Worm (Caenorhabditis elegans) whole organism, early embryonic: ENCODE results near the gene nspg-13.

Experiments
- B0310.2 ChIP-seq: sonication (generic microtip); optimal IDR thresholded peaks from 2 replicates; lab custom pipeline; 2016; ENCODE audit warnings: mild to moderate bottlenecking, missing genetic modification characterization, missing compliant biosample characterization
- F13C5.2 ChIP-seq: sonication (generic microtip); optimal IDR thresholded peaks from 2 replicates; lab custom pipeline; 2017; ENCODE audit warnings: mild to moderate bottlenecking, missing genetic modification characterization, inconsistent platforms, missing compliant biosample characterization
- aly-1 ChIP-seq: sonication (generic microtip); optimal IDR thresholded peaks from 2 replicates; lab custom pipeline; 2016; ENCODE audit warnings: missing genetic modification characterization, missing compliant biosample characterization
- ama-1 ChIP-seq: fragments of 150-350 bp; optimal IDR thresholded peaks from 2 replicates; lab custom pipeline; 2014
- ceh-13 ChIP-seq: fragments of 200-800 bp; sonication (Bioruptor generic); optimal IDR thresholded peaks from 2 replicates; lab custom pipeline; 2018; ENCODE audit warnings: mild to moderate bottlenecking, missing genetic modification characterization, missing compliant biosample characterization
- ceh-36 ChIP-seq: sonication (generic microtip); optimal IDR thresholded peaks from 2 replicates; lab custom pipeline; 2016; ENCODE audit warnings: missing genetic modification characterization, inconsistent platforms, missing compliant biosample characterization
- ets-7 ChIP-seq: sonication (generic microtip); optimal IDR thresholded peaks from 2 replicates; lab custom pipeline; 2016; ENCODE audit warnings: missing genotype, missing genetic modification characterization, missing compliant biosample characterization
- flt-1 ChIP-seq: fragments of 200-800 bp; sonication (Bioruptor generic); IDR thresholded peaks from 2 replicates; pipeline ENCODE4 v1.3.6; 2022; ENCODE audit warnings: missing genetic modification characterization, missing compliant biosample characterization
- hmbx-1 ChIP-seq: sonication (generic microtip); optimal IDR thresholded peaks from 2 replicates; lab custom pipeline; 2016; ENCODE audit warnings: mild to moderate bottlenecking, missing genetic modification characterization, missing compliant biosample characterization
- hmg-4 ChIP-seq: fragments of 200-800 bp; sonication (Bioruptor generic); optimal IDR thresholded peaks from 2 replicates; lab custom pipeline; 2018; ENCODE audit warnings: mild to moderate bottlenecking, missing genetic modification characterization, missing compliant biosample characterization
- hnd-1 ChIP-seq: sonication (generic microtip); optimal IDR thresholded peaks from 2 replicates; lab custom pipeline; 2016; ENCODE audit warnings: missing genetic modification characterization, missing compliant biosample characterization
- pes-1 ChIP-seq: fragments of 200-800 bp; sonication (Bioruptor generic); IDR thresholded peaks from 2 replicates; pipeline ENCODE4 v1.3.6; 2022; ENCODE audit warnings: missing genetic modification reagents, missing genetic modification characterization, missing compliant biosample characterization
- scrt-1 ChIP-seq: fragments of 200-800 bp; sonication (Bioruptor generic); IDR thresholded peaks from 2 replicates; pipeline ENCODE4 v1.3.6; 2022; ENCODE audit warnings: missing genetic modification characterization, missing compliant biosample characterization
- sea-1 ChIP-seq: fragments of 200-800 bp; sonication (Bioruptor generic); conservative IDR thresholded peaks from 2 replicates; pipeline ENCODE4 v1.3.6; 2022; ENCODE audit warnings: missing genetic modification characterization, missing compliant biosample characterization
- tbx-11 ChIP-seq: fragments of 200-800 bp; sonication (Bioruptor generic); IDR thresholded peaks from 2 replicates; pipeline ENCODE4 v1.3.6; 2022; ENCODE audit warnings: missing genetic modification characterization, missing compliant biosample characterization
- tbx-37 ChIP-seq: fragments of 200-800 bp; sonication (Bioruptor generic); conservative IDR thresholded peaks from 2 replicates; pipeline ENCODE4 v1.3.6; 2022; ENCODE audit warnings: missing genetic modification reagents, missing genetic modification characterization, missing compliant biosample characterization
- tra-4 ChIP-seq: sonication (generic microtip); optimal IDR thresholded peaks from 2 replicates; lab custom pipeline; 2017; ENCODE audit warnings: missing genetic modification characterization, missing compliant biosample characterization

Gene nspg-13

ce11 chrX:5278249-5278648 is 23.3 kb downstream of the nspg-13 start:
- no peak for TF ChIP-seq aly-1 (tag; lab: Kevin White, UChicago)
- no peak for TF ChIP-seq ets-7 (tag; lab: Kevin White, UChicago)
- TF ChIP-seq F13C5.2: no peak
- TF ChIP-seq hnd-1: no peak
- TF ChIP-seq ama-1 (lab: Kevin White, UChicago): no peak
- no peak for TF ChIP-seq ceh-13 (GFP tag; lab: Kevin White, UChicago)
- no peak for TF ChIP-seq B0310.2 (tag; lab: Kevin White, UChicago)
- TF ChIP-seq hmg-4 (GFP tag; lab: Kevin White, UChicago): no peak
- no peak for TF ChIP-seq ceh-36 (tag; lab: Kevin White, UChicago)
- TF ChIP-seq hmbx-1 (tag; lab: Kevin White, UChicago): no peak
- no peak for TF ChIP-seq scrt-1 (GFP tag; lab: Robert Waterston, UW)
- TF ChIP-seq flt-1 (GFP tag; lab: Robert Waterston, UW): no peak
- TF ChIP-seq pes-1: no peak
- no peak for TF ChIP-seq tbx-11 (GFP tag; lab: Robert Waterston, UW)
- no peak for TF ChIP-seq tra-4 (tag; lab: Kevin White, UChicago)
- TF ChIP-seq tbx-37 (GFP tag; lab: Robert Waterston, UW): no peak
- no peak for TF ChIP-seq sea-1 (GFP tag; lab: Robert Waterston, UW)

ce11 chrX:5279170-5279635 is 24.2 kb downstream of the nspg-13 start, which contains the start of gene Y34B4A.2:
Y34B4A.2 (plus strand) TSS chrX:5279497.
- TF ChIP-seq flt-1 (GFP tag; lab: Robert Waterston, UW): no peak
- peak; percentile 15 for TF ChIP-seq hmg-4 (GFP tag; lab: Kevin White, UChicago)

DNA sequence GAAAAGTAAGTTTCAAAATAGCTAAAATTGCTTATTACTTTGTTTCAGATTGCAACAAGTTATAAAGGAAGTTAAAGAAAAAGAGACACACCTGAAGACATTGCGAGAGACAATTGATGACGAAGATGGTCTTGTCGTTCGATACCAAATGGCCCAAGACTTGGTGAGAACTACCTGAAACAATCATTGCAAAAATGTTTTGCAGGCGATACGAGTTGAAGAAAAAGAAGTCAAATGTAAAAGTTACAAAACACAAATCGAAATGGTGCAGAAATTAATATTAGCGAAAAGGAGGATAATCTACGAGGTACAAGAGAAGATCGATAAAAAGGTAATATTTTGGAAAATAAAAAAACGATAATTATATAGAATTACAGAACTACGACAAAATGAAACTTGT is 24.7 kb downstream of the nspg-13 start, which contains the start of gene rga-8:
TSS of gene rga-8 (minus strand) at position 101 of the 400 bp plus-strand sequence.
- TF ChIP-seq tbx-37 (GFP tag; lab: Robert Waterston, UW): no peak
- no peak for TF ChIP-seq ama-1 (lab: Kevin White, UChicago)
- no peak for TF ChIP-seq F13C5.2
- no peak for TF ChIP-seq tra-4 (tag; lab: Kevin White, UChicago)
- no peak for TF ChIP-seq ceh-13 (GFP tag; lab: Kevin White, UChicago)
- no peak for TF ChIP-seq pes-1
- no peak for TF ChIP-seq sea-1 (GFP tag; lab: Robert Waterston, UW)
- TF ChIP-seq tbx-11 (GFP tag; lab: Robert Waterston, UW): no peak
- TF ChIP-seq hnd-1: no peak
- no peak for TF ChIP-seq scrt-1 (GFP tag; lab: Robert Waterston, UW)
- TF ChIP-seq B0310.2 (tag; lab: Kevin White, UChicago): no peak
- no peak for TF ChIP-seq hmbx-1 (tag; lab: Kevin White, UChicago)
- no peak for TF ChIP-seq flt-1 (GFP tag; lab: Robert Waterston, UW)
- no peak for TF ChIP-seq aly-1 (tag; lab: Kevin White, UChicago)
- no peak for TF ChIP-seq ets-7 (tag; lab: Kevin White, UChicago)
- TF ChIP-seq hmg-4 (GFP tag; lab: Kevin White, UChicago): no peak

- TF ChIP-seq pes-1: no peak
- TF ChIP-seq F13C5.2: no peak
- no peak for TF ChIP-seq B0310.2 (tag; lab: Kevin White, UChicago)
- no peak for TF ChIP-seq ama-1 (lab: Kevin White, UChicago)
- no peak for TF ChIP-seq ets-7 (tag; lab: Kevin White, UChicago)
- TF ChIP-seq hmbx-1 (tag; lab: Kevin White, UChicago): no peak
- no peak for TF ChIP-seq ceh-13 (GFP tag; lab: Kevin White, UChicago)
- no peak for TF ChIP-seq hmg-4 (GFP tag; lab: Kevin White, UChicago)
- TF ChIP-seq tbx-37 (GFP tag; lab: Robert Waterston, UW): no peak
- TF ChIP-seq hnd-1: no peak
- no peak for TF ChIP-seq tbx-11 (GFP tag; lab: Robert Waterston, UW)
- TF ChIP-seq flt-1 (GFP tag; lab: Robert Waterston, UW): no peak
These were observed 28.5 kb downstream of the nspg-13 start, which contains the start of gene vps-41 for ce11 chrX:5283531-5283930. vps-41 (plus strand) TSS chrX:5283831.

ce11 chrX:5289106-5289505 is 34.1 kb downstream of the nspg-13 start:
- no peak for TF ChIP-seq hnd-1
- TF ChIP-seq aly-1 (tag; lab: Kevin White, UChicago): no peak
- TF ChIP-seq ceh-13 (GFP tag; lab: Kevin White, UChicago): no peak
- TF ChIP-seq ama-1 (lab: Kevin White, UChicago): no peak

ce11 chrX:5293862-5294261 is 38.9 kb downstream of the nspg-13 start:
- TF ChIP-seq hmbx-1 (tag; lab: Kevin White, UChicago) (no peak), F13C5.2 (no peak)

DNA sequence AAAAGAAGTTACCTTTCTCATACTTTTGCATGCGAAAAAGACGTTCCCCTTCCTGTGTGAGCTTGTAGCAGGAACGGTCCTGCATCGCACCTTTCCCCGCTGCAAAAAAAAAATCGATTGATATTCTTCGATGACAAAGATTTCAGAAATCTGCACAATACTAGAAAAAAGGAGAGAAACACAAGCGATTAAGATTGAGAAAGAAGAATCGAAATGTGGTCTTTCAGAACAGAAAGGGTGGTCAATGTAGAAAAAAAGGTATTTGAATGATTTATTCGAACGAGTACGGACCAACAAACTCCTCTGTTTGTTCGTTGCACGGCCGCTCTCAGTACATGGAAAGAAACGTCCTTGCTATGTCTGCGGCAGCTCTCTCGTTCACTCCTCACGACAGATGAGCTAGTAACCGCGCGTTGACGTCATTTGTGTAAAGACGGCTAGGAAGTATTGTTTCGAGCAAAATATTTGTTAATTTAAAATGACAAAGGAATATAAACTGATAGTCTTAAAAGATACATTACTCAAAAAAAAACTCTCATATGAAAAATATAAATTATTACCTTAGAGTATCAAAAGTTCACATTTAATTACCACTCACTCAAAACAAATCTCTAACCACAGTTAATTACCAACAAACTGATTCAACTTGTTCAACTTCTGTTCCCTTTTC is 43.1 kb downstream of the nspg-13 start, which contains the start of gene ift-81:
TSS of gene ift-81 (plus strand) at position 620 of the 670 bp plus-strand sequence.
- TF ChIP-seq tbx-37 (GFP tag; lab: Robert Waterston, UW) (no peak), scrt-1 (GFP tag; lab: Robert Waterston, UW) (no peak), aly-1 (tag; lab: Kevin White, UChicago) (no peak), tra-4 (tag; lab: Kevin White, UChicago) (no peak)

DNA sequence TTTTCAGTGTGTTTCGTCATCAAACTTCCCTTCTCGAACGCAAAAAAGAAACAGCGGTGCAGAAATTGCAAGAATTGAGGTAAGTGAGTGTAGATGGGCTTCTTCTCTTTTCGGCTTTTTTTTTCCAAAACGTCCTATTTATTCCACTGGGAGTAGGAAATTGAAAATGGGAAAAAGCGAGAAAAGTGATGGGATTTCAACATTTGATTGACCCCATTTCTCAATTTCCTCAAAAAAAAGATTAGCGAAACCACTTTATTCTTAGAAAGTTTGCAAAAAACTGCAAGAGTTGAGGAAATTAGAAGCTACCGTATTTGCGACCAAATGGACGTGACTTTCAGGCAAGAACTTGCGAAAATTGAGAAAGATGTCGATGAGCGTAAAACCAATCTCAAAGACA is 48.5 kb downstream of the nspg-13 start, which contains the start of gene ags-3:
TSS of gene ags-3 (minus strand) at position 101 of the 400 bp plus-strand sequence.
- TF ChIP-seq hmbx-1 (tag; lab: Kevin White, UChicago): no peak
- TF ChIP-seq tbx-37 (GFP tag; lab: Robert Waterston, UW): no peak
- no peak for TF ChIP-seq tra-4 (tag; lab: Kevin White, UChicago)
- TF ChIP-seq pes-1: no peak
- no peak for TF ChIP-seq aly-1 (tag; lab: Kevin White, UChicago)
- TF ChIP-seq flt-1 (GFP tag; lab: Robert Waterston, UW): no peak
- no peak for TF ChIP-seq F13C5.2
- TF ChIP-seq B0310.2 (tag; lab: Kevin White, UChicago): no peak
- TF ChIP-seq ets-7 (tag; lab: Kevin White, UChicago): no peak
- TF ChIP-seq ceh-13 (GFP tag; lab: Kevin White, UChicago): no peak
- TF ChIP-seq ceh-36 (tag; lab: Kevin White, UChicago): no peak
- no peak for TF ChIP-seq scrt-1 (GFP tag; lab: Robert Waterston, UW)
- TF ChIP-seq hmg-4 (GFP tag; lab: Kevin White, UChicago): no peak
- TF ChIP-seq hnd-1: no peak
